Worm (Caenorhabditis elegans): ENCODE measurements around the gene Y71H2AM.20.

The Y71H2AM.20 gene

ce11 chrIII:2768635-2769034 is 17.1 kb downstream of the Y71H2AM.20 start, which contains the start of gene swsn-3 (continued):
- TF ChIP-seq Y53G8AR.9 (GFP tag; conservative IDR thresholded peaks at IDR 0.05) = peak; percentile 69
- TF ChIP-seq xnd-1 (tag; optimal IDR thresholded peaks at IDR 0.05) = peak; percentile 49
- peak; percentile 63 for TF ChIP-seq tlf-1 (GFP tag; optimal IDR thresholded peaks at IDR 0.05)
- no peak for TF ChIP-seq cebp-1 (GFP tag; IDR thresholded peaks at IDR 0.05)
- TF ChIP-seq cebp-1 (tag; optimal IDR thresholded peaks at IDR 0.05) = peak; percentile 76
- no peak for TF ChIP-seq ztf-6 (GFP tag; IDR thresholded peaks at IDR 0.05)
- peak; percentile 56 to 88 for TF ChIP-seq rec-8 (tag; optimal IDR thresholded peaks at IDR 0.05)
- TF ChIP-seq sea-2 (GFP tag; IDR thresholded peaks at IDR 0.05) = no peak
- TF ChIP-seq akir-1 (GFP tag; optimal IDR thresholded peaks at IDR 0.05) = no peak
- no peak for TF ChIP-seq lin-26 (GFP tag; IDR thresholded peaks at IDR 0.05)
- peak; percentile 97 for TF ChIP-seq mcd-1 (GFP tag; IDR thresholded peaks at IDR 0.05)
- TF ChIP-seq nhr-27 (tag; optimal IDR thresholded peaks at IDR 0.05) = no peak
- no peak for TF ChIP-seq egl-18 (GFP tag; IDR thresholded peaks at IDR 0.05)
- TF ChIP-seq F23B12.7 (tag; optimal IDR thresholded peaks at IDR 0.05; ENCODE audit: insufficient read depth) = peak; percentile 86
- no peak for TF ChIP-seq die-1 (tag; optimal IDR thresholded peaks at IDR 0.05)
- peak; percentile 86 for TF ChIP-seq pbrm-1 (GFP tag; IDR thresholded peaks at IDR 0.05)
- TF ChIP-seq nhr-179 (tag; optimal IDR thresholded peaks at IDR 0.05) = no peak
- peak; percentile 72 for TF ChIP-seq B0019.2 (GFP tag; conservative IDR thresholded peaks at IDR 0.05)
- TF ChIP-seq gei-17 (GFP tag; optimal IDR thresholded peaks at IDR 0.05) = peak; percentile 15
- TF ChIP-seq atf-7 (tag; optimal IDR thresholded peaks at IDR 0.05) = peak; percentile 7
- no peak for TF ChIP-seq aptf-3 (GFP tag; IDR thresholded peaks at IDR 0.05)
- TF ChIP-seq bed-2 (GFP tag; IDR thresholded peaks at IDR 0.05) = no peak
- no peak for TF ChIP-seq hlh-26 (GFP tag; conservative IDR thresholded peaks at IDR 0.05)
- no peak for TF ChIP-seq chd-7 (tag; optimal IDR thresholded peaks at IDR 0.05)
- 0 out of 2 replicates have a peak, but pooled peaks have one; percentile 37 for TF ChIP-seq madf-3 (GFP tag; IDR thresholded peaks at IDR 0.05)
- no peak for TF ChIP-seq somi-1 (GFP tag; optimal IDR thresholded peaks at IDR 0.05)
- peak; percentile 73 for TF ChIP-seq F49E8.2 (tag; optimal IDR thresholded peaks at IDR 0.05; ENCODE audit: insufficient read depth)
- no peak for TF ChIP-seq hlh-12 (tag; optimal IDR thresholded peaks at IDR 0.05)
- TF ChIP-seq Y79H2A.3 (GFP tag; conservative IDR thresholded peaks at IDR 0.05) = no peak
- peak; percentile 80 for TF ChIP-seq lin-40 (tag; optimal IDR thresholded peaks at IDR 0.05)
- TF ChIP-seq madf-6 (GFP tag; IDR thresholded peaks at IDR 0.05) = peak; percentile 84
- TF ChIP-seq ekl-4 (GFP tag; IDR thresholded peaks at IDR 0.05) = no peak; the same call in 1 of the 2 replicates
- peak; percentile 43 for TF ChIP-seq nhr-80 (tag; optimal IDR thresholded peaks at IDR 0.05)
- TF ChIP-seq ztf-26 (tag; optimal IDR thresholded peaks at IDR 0.05) = peak; percentile 53
- peak; percentile 47 for TF ChIP-seq rpc-1 (optimal IDR thresholded peaks at IDR 0.05)
- peak; percentile 1 for TF ChIP-seq rpc-1 (tag; optimal IDR thresholded peaks at IDR 0.05)
- TF ChIP-seq F52B5.7 (tag; optimal IDR thresholded peaks at IDR 0.05) = peak; percentile 19
- 0 out of 2 replicates have a peak, but pooled peaks have one; percentile 39 for TF ChIP-seq ztf-25 (GFP tag; IDR thresholded peaks at IDR 0.05)
- TF ChIP-seq unc-130 (GFP tag; optimal IDR thresholded peaks at IDR 0.05) = peak; percentile 68
- no peak for TF ChIP-seq B0035.1 (tag; optimal IDR thresholded peaks at IDR 0.05)
- no peak for TF ChIP-seq dpff-1 (tag; optimal IDR thresholded peaks at IDR 0.05)
- TF ChIP-seq F57C9.4 (tag; optimal IDR thresholded peaks at IDR 0.05) = no peak
- TF ChIP-seq Y56A3A.18 (GFP tag; IDR thresholded peaks at IDR 0.05) = peak; percentile 83; the same call in 1 of the 2 replicates
- peak; percentile 73 for TF ChIP-seq snpc-4 (GFP tag; optimal IDR thresholded peaks at IDR 0.05)
- peak; percentile 11 to 70 (median 62) for TF ChIP-seq snpc-4 (tag; optimal IDR thresholded peaks at IDR 0.05)
- no peak for TF ChIP-seq ceh-79 (tag; optimal IDR thresholded peaks at IDR 0.05)
- peak; percentile 32 for TF ChIP-seq mxl-1 (tag; optimal IDR thresholded peaks at IDR 0.05)
- no peak for TF ChIP-seq ztf-28 (GFP tag; IDR thresholded peaks at IDR 0.05)
- TF ChIP-seq K12H6.12 (tag; optimal IDR thresholded peaks at IDR 0.05) = peak; percentile 55
- peak; percentile 73 for TF ChIP-seq B0336.3 (GFP tag; IDR thresholded peaks at IDR 0.05)
